Worm (Caenorhabditis elegans) whole organism, L4 larva: Measurements from ENCODE around the gene oac-54.

ENCODE experiments used
- F10B5.3 ChIP-seq: sonication (generic microtip); optimal IDR thresholded peaks from 2 replicates; lab custom pipeline; 2016; ENCODE audit warnings: mild to moderate bottlenecking, missing genetic modification characterization, missing compliant biosample characterization
- F26F4.8 ChIP-seq: fragments of 200-800 bp; sonication (Bioruptor generic); conservative IDR thresholded peaks from 2 replicates; pipeline ENCODE4 v1.3.6; 2022; ENCODE audit warnings: missing genetic modification characterization, missing compliant biosample characterization
- F37D6.2 ChIP-seq: sonication (generic microtip); optimal IDR thresholded peaks from 2 replicates; lab custom pipeline; 2016; ENCODE audit warnings: mild to moderate bottlenecking, missing genetic modification characterization, missing compliant biosample characterization
- T20F7.1 ChIP-seq: fragments of 200-800 bp; sonication (Bioruptor generic); optimal IDR thresholded peaks from 2 replicates; lab custom pipeline; 2018; ENCODE audit warnings: mild to moderate bottlenecking, missing genetic modification characterization, missing compliant biosample characterization
- T26A8.4 ChIP-seq: fragments of 200-800 bp; sonication (Bioruptor generic); IDR thresholded peaks from 2 replicates; pipeline ENCODE4 v1.3.6; 2022; ENCODE audit warnings: missing genetic modification characterization, missing compliant biosample characterization
- aha-1 ChIP-seq: fragments of 150-350 bp; peaks from one replicate; lab custom pipeline; 2014; ENCODE audit warnings: missing biosample characterization, missing genetic modification characterization
- ceh-44 ChIP-seq: fragments of 200-800 bp; sonication (Bioruptor generic); IDR thresholded peaks from 2 replicates; pipeline ENCODE4 v1.3.6; 2022; ENCODE audit warnings: missing genetic modification reagents, missing genetic modification characterization, missing compliant biosample characterization
- ces-1 ChIP-seq: fragments of 150-350 bp; sonication (generic microtip); optimal IDR thresholded peaks from 4 replicates; lab custom pipeline; 2014; ENCODE audit warnings: missing biosample characterization, missing genetic modification reagents, missing genetic modification characterization
- ctbp-1 ChIP-seq: fragments of 200-800 bp; sonication (Bioruptor generic); IDR thresholded peaks from 2 replicates; pipeline ENCODE4 v1.3.6; 2022; ENCODE audit warnings: missing genetic modification reagents, missing genetic modification characterization, missing compliant biosample characterization
- daf-16 ChIP-seq, 3 experiments: sonication (generic microtip); optimal IDR thresholded peaks; 2 replicates each; lab custom pipeline; 2016 to 2017; ENCODE audit warnings: missing genetic modification characterization in 3 of 3, missing genetic modification reagents in 3 of 3, mild to moderate bottlenecking in 2 of 3, missing compliant biosample characterization in 2 of 3, missing biosample characterization in 1 of 3, moderate library complexity in 1 of 3
- daf-19 ChIP-seq: fragments of 200-800 bp; sonication (Bioruptor generic); conservative IDR thresholded peaks from 2 replicates; pipeline ENCODE4 v1.3.6; 2022; ENCODE audit warnings: missing genetic modification characterization, missing compliant biosample characterization
- dmd-6 ChIP-seq: fragments of 200-800 bp; sonication (Bioruptor generic); IDR thresholded peaks from 2 replicates; pipeline ENCODE4 v1.3.6; 2022; ENCODE audit warnings: missing genetic modification reagents, missing genetic modification characterization, missing compliant biosample characterization
- dpl-1 ChIP-seq: fragments of 150-350 bp; optimal IDR thresholded peaks from 2 replicates; lab custom pipeline; 2014; ENCODE audit warnings: missing biosample characterization, missing genetic modification reagents, missing genetic modification characterization
- dve-1 ChIP-seq: sonication (generic microtip); optimal IDR thresholded peaks from 2 replicates; lab custom pipeline; 2017; ENCODE audit warnings: antibody characterized with exemption, mild to moderate bottlenecking, missing genetic modification characterization, missing compliant biosample characterization; ENCODE audit not compliant: insufficient read depth
- fos-1 ChIP-seq: fragments of 150-350 bp; optimal IDR thresholded peaks from 2 replicates; lab custom pipeline; 2014; ENCODE audit warnings: missing biosample characterization, missing genetic modification characterization
- hlh-11 ChIP-seq: fragments of 200-800 bp; sonication (Bioruptor generic); optimal IDR thresholded peaks from 2 replicates; lab custom pipeline; 2018; ENCODE audit warnings: mild to moderate bottlenecking, missing genetic modification characterization, missing compliant biosample characterization
- hlh-30 ChIP-seq: sonication (generic microtip); optimal IDR thresholded peaks from 2 replicates; lab custom pipeline; 2017; ENCODE audit warnings: antibody characterized with exemption, mild to moderate bottlenecking, missing genetic modification characterization, missing compliant biosample characterization; ENCODE audit not compliant: insufficient read depth
- lin-1 ChIP-seq: fragments of 200-800 bp; sonication (Bioruptor generic); IDR thresholded peaks from 2 replicates; pipeline ENCODE4 v1.3.6; 2022; ENCODE audit warnings: missing genetic modification reagents, missing genetic modification characterization, missing compliant biosample characterization
- lir-3 ChIP-seq: sonication (generic microtip); optimal IDR thresholded peaks from 2 replicates; lab custom pipeline; 2016; ENCODE audit warnings: mild to moderate bottlenecking, missing genetic modification characterization, missing compliant biosample characterization
- lsy-2 ChIP-seq, 2 experiments: fragments of 150-350 bp in 1 of 2; sonication (generic microtip) in 1 of 2; optimal IDR thresholded peaks; 2 replicates each; lab custom pipeline; 2014 to 2017; ENCODE audit warnings: missing biosample characterization in 2 of 2, missing genetic modification characterization in 2 of 2
- madf-5 ChIP-seq, 2 experiments: fragments of 200-800 bp; sonication (Bioruptor generic); IDR thresholded peaks; 2 replicates each; pipeline ENCODE4 v1.3.6; 2022; ENCODE audit warnings: missing compliant biosample characterization in 2 of 2, missing genetic modification characterization in 2 of 2
- madf-9 ChIP-seq: fragments of 200-800 bp; sonication (Bioruptor generic); conservative IDR thresholded peaks from 2 replicates; pipeline ENCODE4 v1.3.6; 2022; ENCODE audit warnings: missing genetic modification reagents, missing genetic modification characterization, missing compliant biosample characterization
- mdl-1 ChIP-seq, 2 experiments: fragments of 150-350 bp in 1 of 2; sonication (generic microtip) in 1 of 2; optimal IDR thresholded peaks; 2 replicates each; lab custom pipeline; 2014 to 2017; ENCODE audit warnings: missing biosample characterization in 2 of 2, missing genetic modification characterization in 2 of 2
- mep-1 ChIP-seq: fragments of 150-350 bp; sonication (generic microtip); optimal IDR thresholded peaks from 3 replicates; lab custom pipeline; 2014; ENCODE audit warnings: missing biosample characterization, missing genetic modification characterization
- mxl-3 ChIP-seq: fragments of 200-800 bp; sonication (Bioruptor generic); optimal IDR thresholded peaks from 2 replicates; lab custom pipeline; 2018; ENCODE audit warnings: mild to moderate bottlenecking, missing genetic modification characterization, missing compliant biosample characterization
- nhr-11 ChIP-seq: fragments of 150-350 bp; optimal IDR thresholded peaks from 2 replicates; lab custom pipeline; 2014; ENCODE audit warnings: missing biosample characterization, missing genetic modification characterization
- nhr-237 ChIP-seq: sonication (generic microtip); optimal IDR thresholded peaks from 2 replicates; lab custom pipeline; 2017; ENCODE audit warnings: missing biosample characterization, missing genetic modification characterization
- nhr-28 ChIP-seq: fragments of 150-350 bp; optimal IDR thresholded peaks from 2 replicates; lab custom pipeline; 2014; ENCODE audit warnings: missing biosample characterization, missing genetic modification characterization
- nhr-48 ChIP-seq: sonication (generic microtip); optimal IDR thresholded peaks from 2 replicates; lab custom pipeline; 2016; ENCODE audit warnings: mild to moderate bottlenecking, missing genetic modification characterization, missing compliant biosample characterization
- nhr-77 ChIP-seq: fragments of 150-350 bp; optimal IDR thresholded peaks from 2 replicates; lab custom pipeline; 2014; ENCODE audit warnings: missing biosample characterization, missing genetic modification characterization
- pqm-1 ChIP-seq: sonication (generic microtip); optimal IDR thresholded peaks from 2 replicates; lab custom pipeline; 2017; ENCODE audit warnings: missing biosample characterization, missing genetic modification characterization
- snpc-1.2 ChIP-seq: fragments of 200-800 bp; sonication (Bioruptor generic); IDR thresholded peaks from 2 replicates; pipeline ENCODE4 v1.3.6; 2022; ENCODE audit warnings: missing genetic modification reagents, missing genetic modification characterization, missing compliant biosample characterization
- unc-130 ChIP-seq: sonication (generic microtip); optimal IDR thresholded peaks from 2 replicates; lab custom pipeline; 2016; ENCODE audit warnings: missing genetic modification reagents, missing genetic modification characterization, missing compliant biosample characterization
- unc-62 ChIP-seq, 3 experiments: fragments of 150-350 bp in 1 of 3; sonication (generic microtip); optimal IDR thresholded peaks in 2 of 3; peaks in 1 of 3; 1 replicate in 1 of 3; 2 replicates in 2 of 3; lab custom pipeline; 2014 to 2017; ENCODE audit warnings: missing biosample characterization in 3 of 3, missing genetic modification characterization in 3 of 3, missing genetic modification reagents in 3 of 3, missing genotype in 1 of 3

Gene oac-54

DNA sequence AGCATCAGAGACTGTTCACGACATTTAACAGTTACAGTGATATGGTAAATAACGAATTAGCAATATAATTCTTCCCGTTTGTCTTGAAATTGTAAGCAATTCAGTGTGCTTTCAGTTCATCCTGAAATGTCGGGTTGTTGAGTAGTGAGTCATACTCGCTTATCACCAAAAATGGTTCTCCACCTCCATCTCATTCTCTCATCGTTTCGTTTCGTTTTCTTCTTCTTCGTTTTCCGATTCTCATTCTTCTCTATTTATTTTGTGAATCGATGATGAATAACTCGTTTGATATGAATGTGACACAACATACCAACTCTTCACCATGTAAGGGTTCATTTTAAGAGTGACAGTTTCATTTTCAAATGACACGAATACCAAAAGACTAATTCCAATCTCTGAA, 41.5 kb upstream of the oac-54 start (continued):
- TF ChIP-seq nhr-28 (peak; percentile 74), mdl-1 (tag; optimal IDR thresholded peaks at IDR 0.05; lab: Kevin White, UChicago) (peak in 1 of 2 experiments; percentile 14), pqm-1 (tag; lab: Kevin White, UChicago) (peak; percentile 77), unc-62 (GFP tag; optimal IDR thresholded peaks at IDR 0.05 in 1 of 2; lab: Kevin White, UChicago) (peak in 1 of 2 experiments; percentile 43), unc-62 (tag; optimal IDR thresholded peaks at IDR 0.05; lab: Kevin White, UChicago) (no peak), hlh-11 (tag; lab: Kevin White, UChicago) (peak; percentile 40), snpc-1.2 (GFP tag; lab: Robert Waterston, UW) (no peak), madf-9 (GFP tag; lab: Robert Waterston, UW) (no peak), ctbp-1 (no peak)

DNA sequence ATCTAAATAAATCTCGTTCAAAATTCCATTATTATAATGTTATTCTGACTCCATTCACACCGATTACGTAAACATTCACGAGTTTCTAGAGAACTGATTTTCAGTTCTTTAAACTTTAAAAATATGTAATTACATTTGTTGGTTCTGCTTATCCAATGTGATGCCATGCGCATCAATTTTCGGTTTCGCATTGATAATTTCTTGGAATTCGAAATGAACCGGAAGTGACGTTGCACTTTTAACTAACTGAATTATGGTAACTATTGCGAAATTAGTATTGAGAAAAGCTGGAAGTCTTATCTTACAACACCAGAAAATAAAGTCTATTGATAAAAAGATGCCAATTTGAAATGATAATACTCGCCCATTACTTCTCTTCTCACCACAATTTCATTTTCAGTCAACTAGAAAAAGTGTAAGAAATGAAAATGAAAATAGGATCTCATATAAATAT, 40.1 kb upstream of the oac-54 start:
- TF ChIP-seq lir-3 (tag; lab: Kevin White, UChicago) (no peak), aha-1 (peak; percentile 69), mep-1 (peak; percentile 70), F37D6.2 (tag; lab: Kevin White, UChicago) (peak; percentile 7), nhr-48 (tag; lab: Kevin White, UChicago) (peak; percentile 58), T26A8.4 (GFP tag; lab: Robert Waterston, UW) (no peak), dve-1 (tag; lab: Kevin White, UChicago) (peak; percentile 59), pqm-1 (tag; lab: Kevin White, UChicago) (peak; percentile 91), daf-16 (GFP tag; optimal IDR thresholded peaks at IDR 0.05; lab: Kevin White, UChicago) (no peak), daf-16 (tag; optimal IDR thresholded peaks at IDR 0.05; lab: Kevin White, UChicago) (peak; percentile 60), T20F7.1 (GFP tag; lab: Kevin White, UChicago) (peak; percentile 5), nhr-11 (tag; lab: Kevin White, UChicago) (peak; percentile 8), lin-1 (GFP tag; lab: Robert Waterston, UW) (peak; percentile 67; the same call in 1 of the 2 replicates), ces-1 (GFP tag; lab: Kevin White, UChicago) (peak; percentile 52), dmd-6 (peak; percentile 59), F26F4.8 (no peak), hlh-11 (tag; lab: Kevin White, UChicago) (peak; percentile 36), daf-19 (GFP tag; lab: Robert Waterston, UW) (0 out of 2 replicates have a peak, but pooled peaks have one; percentile 55), mdl-1 (tag; optimal IDR thresholded peaks at IDR 0.05; lab: Kevin White, UChicago) (no peak), F10B5.3 (no peak), unc-62 (GFP tag; optimal IDR thresholded peaks at IDR 0.05 in 1 of 2; lab: Kevin White, UChicago) (peak in 1 of 2 experiments; percentile 34), unc-62 (tag; optimal IDR thresholded peaks at IDR 0.05; lab: Kevin White, UChicago) (no peak), lsy-2 (tag; optimal IDR thresholded peaks at IDR 0.05; lab: Kevin White, UChicago) (peak in 1 of 2 experiments; percentile 46), nhr-77 (tag; lab: Kevin White, UChicago) (peak; percentile 70), unc-130 (no peak), fos-1 (tag; lab: Kevin White, UChicago) (no peak), nhr-28 (peak; percentile 75), dpl-1 (GFP tag; lab: Kevin White, UChicago) (no peak)

DNA sequence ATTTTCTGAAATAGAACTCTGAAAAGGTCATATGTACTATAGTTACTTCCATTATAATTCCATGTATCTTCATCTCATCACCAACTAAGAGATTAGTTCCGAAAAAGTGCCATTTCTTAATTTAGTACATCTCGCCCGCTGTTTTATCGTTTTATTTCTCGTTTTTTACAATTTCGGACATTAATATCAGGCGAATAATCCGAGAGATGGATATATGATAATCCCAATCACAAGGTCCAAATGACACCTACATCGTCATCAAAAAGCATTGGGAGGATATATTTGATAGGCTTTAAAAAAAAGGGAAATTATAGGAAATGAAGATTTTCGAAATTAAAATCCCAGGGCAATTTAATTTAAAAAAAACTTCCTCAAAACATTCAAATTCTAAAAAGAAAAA, 37.6 kb upstream of the oac-54 start:
- no peak for TF ChIP-seq madf-5 (GFP tag; IDR thresholded peaks at IDR 0.05; lab: Robert Waterston, UW)
- no peak for TF ChIP-seq ceh-44 (GFP tag; lab: Robert Waterston, UW)

DNA sequence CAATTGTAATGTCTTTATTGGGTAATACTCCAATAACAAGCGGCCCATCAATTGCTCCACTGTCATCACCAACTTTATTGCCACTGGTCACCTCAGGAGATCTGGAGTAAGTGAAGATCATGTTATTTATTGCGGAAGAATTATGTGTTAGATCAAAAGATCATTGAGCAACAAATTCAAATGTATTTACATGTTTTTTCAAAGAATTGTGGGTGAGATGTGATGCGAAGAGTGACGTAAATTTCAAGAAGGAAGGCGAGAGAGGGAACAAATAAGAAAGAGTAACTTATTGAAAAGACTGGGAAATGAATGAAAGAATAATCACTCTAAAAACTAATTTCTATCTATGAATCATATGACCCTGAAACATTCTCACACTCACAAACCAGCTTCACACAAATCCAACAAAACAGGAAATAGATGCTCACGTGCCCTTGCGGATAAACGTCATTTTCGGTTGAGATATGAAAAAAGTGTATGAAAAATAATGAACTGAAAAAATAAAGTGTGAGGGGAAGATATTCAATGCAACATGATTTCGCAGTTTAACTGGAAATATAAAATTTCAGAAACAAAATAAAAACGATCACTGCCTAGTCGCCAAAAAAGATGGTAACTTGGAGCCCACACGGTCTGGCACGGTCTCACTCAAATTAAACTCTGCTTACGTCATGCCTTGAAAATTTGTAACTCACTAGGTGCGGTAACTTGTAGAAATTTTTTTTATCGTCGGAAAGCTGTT, 36.9 kb upstream of the oac-54 start:
- peak; percentile 15 for TF ChIP-seq hlh-30 (tag; lab: Kevin White, UChicago)
- TF ChIP-seq unc-62 (GFP tag; optimal IDR thresholded peaks at IDR 0.05 in 1 of 2; lab: Kevin White, UChicago), result peak in 1 of 2 experiments; percentile 68
- TF ChIP-seq unc-62 (tag; optimal IDR thresholded peaks at IDR 0.05; lab: Kevin White, UChicago), result no peak
- TF ChIP-seq mdl-1 (tag; optimal IDR thresholded peaks at IDR 0.05; lab: Kevin White, UChicago), result no peak
- TF ChIP-seq nhr-237, result no peak
- TF ChIP-seq mxl-3, result no peak
- no peak for TF ChIP-seq dpl-1 (GFP tag; lab: Kevin White, UChicago)
- TF ChIP-seq aha-1, result peak; percentile 51
- TF ChIP-seq dve-1 (tag; lab: Kevin White, UChicago), result no peak
- TF ChIP-seq, all 104 proteins: peak for 3
